Fruit fly (Drosophila melanogaster) whole organism, embryonic: ENCODE data around the gene CG13694.

ENCODE experiments used
- Asciz ChIP-seq: fragments of 200-800 bp; sonication (Bioruptor generic); optimal IDR thresholded peaks from 2 replicates; lab custom pipeline; 2017; ENCODE audit warnings: missing biosample characterization, mild to moderate bottlenecking, missing genetic modification characterization, missing genetic modification reagents
- CG10267 ChIP-seq: fragments of 200-800 bp; sonication (Bioruptor generic); optimal IDR thresholded peaks from 2 replicates; lab custom pipeline; 2018; ENCODE audit warnings: missing biosample characterization, mild to moderate bottlenecking, missing genetic modification characterization, moderate library complexity
- CG11398 ChIP-seq: fragments of 200-800 bp; sonication (Bioruptor generic); optimal IDR thresholded peaks from 2 replicates; lab custom pipeline; 2016; ENCODE audit warnings: missing biosample characterization, missing genetic modification characterization
- CG11504 ChIP-seq: fragments of 200-800 bp; sonication (Bioruptor generic); optimal IDR thresholded peaks from 3 replicates; lab custom pipeline; 2019; ENCODE audit warnings: missing biosample characterization, mild to moderate bottlenecking, missing genetic modification characterization, moderate library complexity
- CG12299 ChIP-seq: fragments of 200-800 bp; sonication (Bioruptor generic); optimal IDR thresholded peaks from 2 replicates; lab custom pipeline; 2018; ENCODE audit warnings: missing biosample characterization, mild to moderate bottlenecking, missing genetic modification characterization
- CG12659 ChIP-seq: fragments of 200-800 bp; sonication (Bioruptor generic); optimal IDR thresholded peaks from 3 replicates; lab custom pipeline; 2017; ENCODE audit warnings: mild to moderate bottlenecking, missing biosample characterization, missing genetic modification reagents, missing genetic modification characterization
- CG13296 ChIP-seq: fragments of 200-800 bp; sonication (Bioruptor generic); optimal IDR thresholded peaks from 3 replicates; lab custom pipeline; 2018; ENCODE audit warnings: missing biosample characterization, mild to moderate bottlenecking, missing genetic modification characterization
- CG14667 ChIP-seq: fragments of 200-800 bp; sonication (Bioruptor generic); IDR thresholded peaks from 2 replicates; pipeline ENCODE4 v1.3.6; 2022; ENCODE audit warnings: missing biosample characterization, missing genetic modification characterization
- CG14710 ChIP-seq: fragments of 200-800 bp; sonication (Bioruptor generic); optimal IDR thresholded peaks from 3 replicates; lab custom pipeline; 2019; ENCODE audit warnings: missing biosample characterization, mild to moderate bottlenecking, missing genetic modification characterization, moderate library complexity
- CG34376 ChIP-seq: fragments of 200-800 bp; sonication (Bioruptor generic); optimal IDR thresholded peaks from 2 replicates; lab custom pipeline; 2018; ENCODE audit warnings: missing biosample characterization, mild to moderate bottlenecking, missing genetic modification characterization
- CG4328 ChIP-seq: fragments of 200-800 bp; sonication (Bioruptor generic); optimal IDR thresholded peaks from 3 replicates; lab custom pipeline; 2017; ENCODE audit warnings: missing biosample characterization, missing genetic modification reagents, missing genetic modification characterization
- CG4617 ChIP-seq: fragments of 200-800 bp; sonication (Bioruptor generic); optimal IDR thresholded peaks from 3 replicates; lab custom pipeline; 2016; ENCODE audit warnings: missing biosample characterization, missing genetic modification characterization, borderline replicate concordance
- CG7987 ChIP-seq: fragments of 200-800 bp; sonication (Bioruptor generic); optimal IDR thresholded peaks from 2 replicates; lab custom pipeline; 2018; ENCODE audit warnings: missing biosample characterization, mild to moderate bottlenecking, missing genetic modification characterization, moderate library complexity
- CG8359 ChIP-seq: fragments of 200-800 bp; sonication (Bioruptor generic); optimal IDR thresholded peaks from 2 replicates; lab custom pipeline; 2017; ENCODE audit warnings: missing biosample characterization, mild to moderate bottlenecking, missing genetic modification characterization, borderline replicate concordance
- Chrac-16 ChIP-seq: fragments of 200-800 bp; sonication (Bioruptor generic); optimal IDR thresholded peaks from 3 replicates; lab custom pipeline; 2016; ENCODE audit warnings: missing biosample characterization, missing genetic modification characterization
- CkIIα-i1 ChIP-seq: fragments of 200-800 bp; sonication (Bioruptor generic); IDR thresholded peaks from 2 replicates; pipeline ENCODE4 v1.3.6; 2022; ENCODE audit warnings: missing biosample characterization, missing genetic modification characterization
- Dip3 ChIP-seq: fragments of 200-800 bp; sonication (Bioruptor generic); optimal IDR thresholded peaks from 3 replicates; lab custom pipeline; 2016; ENCODE audit warnings: missing biosample characterization, missing genetic modification characterization
- Eip74EF ChIP-seq, 2 experiments: fragments of 200-800 bp in 1 of 2; fragments of >200 bp in 1 of 2; sonication (Bioruptor generic) in 1 of 2; optimal IDR thresholded peaks; 2 replicates each; lab custom pipeline; 2017 to 2019; ENCODE audit warnings: missing biosample characterization in 2 of 2, missing genetic modification characterization in 2 of 2, mild to moderate bottlenecking in 1 of 2, moderate library complexity in 1 of 2
- Elba2 ChIP-seq: fragments of 200-800 bp; sonication (Bioruptor generic); optimal IDR thresholded peaks from 3 replicates; lab custom pipeline; 2016; ENCODE audit warnings: missing biosample characterization, missing genetic modification characterization
- Fer1 ChIP-seq: fragments of 200-800 bp; sonication (Bioruptor generic); optimal IDR thresholded peaks from 2 replicates; lab custom pipeline; 2017; ENCODE audit warnings: missing biosample characterization, mild to moderate bottlenecking, missing genetic modification characterization
- HmgZ ChIP-seq: fragments of 200-800 bp; sonication (Bioruptor generic); optimal IDR thresholded peaks from 2 replicates; lab custom pipeline; 2018; ENCODE audit warnings: missing biosample characterization, mild to moderate bottlenecking, missing genetic modification characterization
- Meics ChIP-seq: fragments of 200-800 bp; sonication (Bioruptor generic); optimal IDR thresholded peaks from 2 replicates; lab custom pipeline; 2017; ENCODE audit warnings: missing biosample characterization, mild to moderate bottlenecking, missing genetic modification characterization
- Nf-YA ChIP-seq: fragments of 200-800 bp; sonication (Bioruptor generic); IDR thresholded peaks from 2 replicates; pipeline ENCODE4 v1.3.6; 2022; ENCODE audit warnings: missing biosample characterization, missing genetic modification characterization
- Nf-YC ChIP-seq: fragments of 200-800 bp; optimal IDR thresholded peaks from 3 replicates; lab custom pipeline; 2019; ENCODE audit warnings: missing biosample characterization, mild to moderate bottlenecking, missing genetic modification characterization, moderate library complexity
- Opbp ChIP-seq: fragments of 200-800 bp; sonication (Bioruptor generic); IDR thresholded peaks from 3 replicates; pipeline ENCODE4 v1.3.6; 2022; ENCODE audit warnings: missing biosample characterization, missing genetic modification characterization; ENCODE audit not compliant: partially characterized antibody
- Sry-δ ChIP-seq: fragments of 200-800 bp; sonication (Bioruptor generic); optimal IDR thresholded peaks from 2 replicates; lab custom pipeline; 2016; ENCODE audit warnings: missing biosample characterization, missing genetic modification characterization
- ase ChIP-seq: fragments of 200-800 bp; sonication (Bioruptor generic); IDR thresholded peaks from 3 replicates; pipeline ENCODE4 v1.3.6; 2022; ENCODE audit warnings: missing biosample characterization, missing genetic modification characterization
- bab2 ChIP-seq: fragments of 200-800 bp; sonication (Bioruptor generic); optimal IDR thresholded peaks from 2 replicates; lab custom pipeline; 2016; ENCODE audit warnings: missing biosample characterization, missing genetic modification characterization
- bbx ChIP-seq: fragments of 200-800 bp; sonication (Bioruptor generic); IDR thresholded peaks from 2 replicates; pipeline ENCODE4 v1.3.6; 2022; ENCODE audit warnings: missing biosample characterization, missing genetic modification characterization; ENCODE audit not compliant: partially characterized antibody
- bcd ChIP-seq: fragments of 200-800 bp; sonication (Bioruptor generic); optimal IDR thresholded peaks from 2 replicates; lab custom pipeline; 2017; ENCODE audit warnings: missing biosample characterization, mild to moderate bottlenecking, missing genetic modification characterization
- caup ChIP-seq: fragments of 200-800 bp; sonication (Bioruptor generic); optimal IDR thresholded peaks from 3 replicates; lab custom pipeline; 2017; ENCODE audit warnings: missing biosample characterization, mild to moderate bottlenecking, missing genetic modification characterization, moderate library complexity; ENCODE audit not compliant: severe bottlenecking
- corto ChIP-seq: fragments of 200-800 bp; sonication (Bioruptor generic); optimal IDR thresholded peaks from 2 replicates; lab custom pipeline; 2016; ENCODE audit warnings: missing biosample characterization, mild to moderate bottlenecking, missing genetic modification characterization, moderate library complexity
- cwo ChIP-seq: fragments of 200-800 bp; sonication (Bioruptor generic); optimal IDR thresholded peaks from 3 replicates; lab custom pipeline; 2017; ENCODE audit warnings: missing biosample characterization, missing genetic modification characterization, mild to moderate bottlenecking, moderate library complexity, missing genetic modification reagents
- dmrt11E ChIP-seq: fragments of 200-800 bp; sonication (Bioruptor generic); optimal IDR thresholded peaks from 3 replicates; lab custom pipeline; 2018; ENCODE audit warnings: missing biosample characterization, mild to moderate bottlenecking, missing genetic modification characterization, moderate library complexity
- fd102C ChIP-seq: fragments of 200-800 bp; sonication (Bioruptor generic); optimal IDR thresholded peaks from 2 replicates; lab custom pipeline; 2018; ENCODE audit warnings: missing biosample characterization, mild to moderate bottlenecking, missing genetic modification characterization, moderate library complexity
- fd64A ChIP-seq: fragments of 200-800 bp; sonication (Bioruptor generic); optimal IDR thresholded peaks from 3 replicates; lab custom pipeline; 2018; ENCODE audit warnings: missing biosample characterization, mild to moderate bottlenecking, missing genetic modification characterization
- fd96Cb ChIP-seq: fragments of 200-800 bp; sonication (Bioruptor generic); optimal IDR thresholded peaks from 2 replicates; lab custom pipeline; 2018; ENCODE audit warnings: missing biosample characterization, mild to moderate bottlenecking, missing genetic modification characterization, moderate library complexity
- h ChIP-seq: fragments of >200 bp; optimal IDR thresholded peaks from 2 replicates; lab custom pipeline; 2017
- her ChIP-seq: fragments of 200-800 bp; sonication (Bioruptor generic); optimal IDR thresholded peaks from 2 replicates; lab custom pipeline; 2016; ENCODE audit warnings: missing biosample characterization, missing genetic modification characterization
- ken ChIP-seq: fragments of 200-800 bp; sonication (Bioruptor generic); IDR thresholded peaks from 3 replicates; pipeline ENCODE4 v1.3.6; 2022; ENCODE audit warnings: missing biosample characterization, missing genetic modification characterization
- lola ChIP-seq, 3 experiments: fragments of >200 bp in 2 of 3; fragments of 200-800 bp in 1 of 3; sonication (Bioruptor generic) in 1 of 3; optimal IDR thresholded peaks; 2 replicates each; lab custom pipeline; 2017 to 2019; ENCODE audit warnings: missing biosample characterization in 3 of 3, missing genetic modification characterization in 3 of 3, mild to moderate bottlenecking in 1 of 3, moderate library complexity in 1 of 3
- pho ChIP-seq: fragments of 200-800 bp; sonication (Bioruptor generic); optimal IDR thresholded peaks from 2 replicates; lab custom pipeline; 2016; ENCODE audit warnings: missing biosample characterization, missing genetic modification characterization
- run ChIP-seq: fragments of 200-800 bp; sonication (Bioruptor generic); optimal IDR thresholded peaks from 3 replicates; lab custom pipeline; 2018; ENCODE audit warnings: missing biosample characterization, mild to moderate bottlenecking, missing genetic modification characterization
- salm ChIP-seq: fragments of 200-800 bp; sonication (Bioruptor generic); optimal IDR thresholded peaks from 2 replicates; lab custom pipeline; 2018; ENCODE audit warnings: missing biosample characterization, mild to moderate bottlenecking, missing genetic modification characterization
- schlank ChIP-seq: fragments of 200-800 bp; sonication (Bioruptor generic); optimal IDR thresholded peaks from 2 replicates; lab custom pipeline; 2018; ENCODE audit warnings: missing biosample characterization, mild to moderate bottlenecking, missing genetic modification characterization
- sens ChIP-seq: fragments of 200-800 bp; sonication (Bioruptor generic); peaks from one replicate; lab custom pipeline; 2016; ENCODE audit warnings: missing biosample characterization, missing genetic modification characterization
- sqz ChIP-seq: fragments of 200-800 bp; sonication (Bioruptor generic); optimal IDR thresholded peaks from 3 replicates; lab custom pipeline; 2018; ENCODE audit warnings: missing biosample characterization, mild to moderate bottlenecking, missing genetic modification characterization
- tio ChIP-seq: fragments of 200-800 bp; sonication (Bioruptor generic); optimal IDR thresholded peaks from 2 replicates; lab custom pipeline; 2017; ENCODE audit warnings: missing biosample characterization, missing genetic modification characterization, inconsistent platforms
- vvl ChIP-seq: fragments of 200-800 bp; sonication (Bioruptor generic); IDR thresholded peaks from 2 replicates; pipeline ENCODE4 v1.3.6; 2022; ENCODE audit warnings: missing biosample characterization, missing genetic modification characterization

CG13694 gene

dm6 chr2L:158649-159257, 42.5 kb upstream of the CG13694 start, which contains the start of the genes CG33635 and spen (continued):
- TF ChIP-seq Nf-YA (GFP tag; lab: Robert Waterston, UW) (no peak), HmgZ (tag; lab: Kevin White, UChicago) (peak; percentile 70), fd102C (GFP tag; lab: Kevin White, UChicago) (no peak), dmrt11E (tag; lab: Kevin White, UChicago) (peak; percentile 16), cwo (GFP tag; lab: Kevin White, UChicago) (peak; percentile 19), salm (tag; lab: Kevin White, UChicago) (peak; percentile 53), CkIIα-i1 (GFP tag; lab: Robert Waterston, UW) (no peak), sens (GFP tag; lab: Kevin White, UChicago) (peak; percentile 80), CG12299 (peak; percentile 55), CG10267 (peak; percentile 75), h (lab: Kevin White, UChicago) (no peak), ken (no peak), bab2 (GFP tag; lab: Kevin White, UChicago) (no peak), tio (GFP tag; lab: Kevin White, UChicago) (no peak), sqz (GFP tag; lab: Kevin White, UChicago) (peak; percentile 95), Fer1 (GFP tag; lab: Kevin White, UChicago) (peak; percentile 68), lola (GFP tag; optimal IDR thresholded peaks at IDR 0.05; lab: Kevin White, UChicago) (no peak), bcd (GFP tag; lab: Kevin White, UChicago) (no peak), Elba2 (no peak), fd64A (GFP tag; lab: Kevin White, UChicago) (peak; percentile 36), Sry-δ (GFP tag; lab: Kevin White, UChicago) (peak; percentile 51), Nf-YC (tag; lab: Kevin White, UChicago) (peak; percentile 45), schlank (peak; percentile 15), CG13296 (GFP tag; lab: Kevin White, UChicago) (peak; percentile 50), caup (GFP tag; lab: Kevin White, UChicago) (peak; percentile 49), Dip3 (GFP tag; lab: Kevin White, UChicago) (peak; percentile 10), CG34376 (peak; percentile 88), Meics (peak; percentile 22), vvl (GFP tag; lab: Robert Waterston, UW) (no peak), CG4328 (no peak), ase (GFP tag; lab: Robert Waterston, UW) (no peak), fd96Cb (tag; lab: Kevin White, UChicago) (no peak), CG14667 (GFP tag; lab: Robert Waterston, UW) (no peak), CG7987 (GFP tag; lab: Kevin White, UChicago) (peak; percentile 58), run (tag; lab: Kevin White, UChicago) (peak; percentile 66), CG8359 (GFP tag; lab: Kevin White, UChicago) (no peak), Asciz (peak; percentile 40), corto (GFP tag; lab: Kevin White, UChicago) (peak; percentile 49), Eip74EF (GFP tag; optimal IDR thresholded peaks at IDR 0.05; lab: Kevin White, UChicago) (peak in 1 of 2 experiments; percentile 10), Chrac-16 (GFP tag; lab: Kevin White, UChicago) (no peak), Opbp (no peak), CG11398 (GFP tag; lab: Kevin White, UChicago) (no peak), CG4617 (GFP tag; lab: Kevin White, UChicago) (peak; percentile 13), pho (peak; percentile 29), CG11504 (tag; lab: Kevin White, UChicago) (peak; percentile 62), CG14710 (tag; lab: Kevin White, UChicago) (peak; percentile 75), her (GFP tag; lab: Kevin White, UChicago) (peak; percentile 53), CG12659 (GFP tag; lab: Kevin White, UChicago) (peak; percentile 83), bbx (GFP tag; lab: Robert Waterston, UW) (no peak)
